Worm (Caenorhabditis elegans): ENCODE results near the gene eef-1B.2.
A peak's percentile ranks its signal among the peaks of the same experiment; 100 is the strongest.

Gene eef-1B.2

DNA sequence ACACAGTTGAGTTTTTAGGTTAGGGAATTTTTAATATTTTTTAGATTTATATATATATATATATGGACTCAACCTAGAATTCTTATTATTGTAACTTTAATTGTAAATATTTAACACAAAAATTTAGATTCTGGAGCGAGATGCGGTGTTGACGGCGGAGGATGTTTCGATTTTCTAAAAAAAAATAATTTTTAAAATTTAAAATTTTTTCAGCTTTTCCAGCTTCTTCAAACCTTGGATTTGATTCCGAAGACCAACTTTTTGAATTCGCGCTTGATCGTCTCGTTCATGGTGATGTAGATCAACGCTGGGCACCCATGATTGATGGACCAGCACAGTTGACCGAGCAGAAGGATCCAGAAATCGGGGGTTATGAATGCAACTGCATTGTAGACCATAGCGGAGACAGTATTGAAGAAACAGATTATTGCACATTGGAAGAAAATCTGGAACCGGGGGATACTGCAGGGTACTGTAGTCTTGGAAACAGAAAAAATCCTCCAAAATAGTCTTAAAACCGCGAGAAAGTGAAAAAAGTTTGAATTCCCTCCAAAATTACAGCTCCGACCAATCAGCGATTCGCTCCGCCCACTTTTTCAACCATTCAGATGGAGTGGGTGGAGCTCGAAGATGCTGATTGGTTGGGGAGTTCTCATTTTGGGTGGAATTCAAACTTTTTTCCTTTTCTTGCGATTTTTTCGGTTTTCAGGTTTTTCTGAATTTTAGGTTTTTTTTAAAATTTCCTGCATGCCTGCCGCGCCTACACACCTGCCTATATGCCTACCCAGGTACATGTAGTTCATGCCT, 12.4 kb downstream of the eef-1B.2 start (continued):
- no peak for TF ChIP-seq unc-86 (tag; optimal IDR thresholded peaks at IDR 0.05)
- no peak for TF ChIP-seq ceh-8 (GFP tag; optimal IDR thresholded peaks at IDR 0.05)
- TF ChIP-seq aha-1 (tag; optimal IDR thresholded peaks at IDR 0.05), result no peak
- no peak for TF ChIP-seq vab-15 (tag; optimal IDR thresholded peaks at IDR 0.05)
- TF ChIP-seq C34B4.2 (tag; optimal IDR thresholded peaks at IDR 0.05), result no peak
- no peak for TF ChIP-seq ceh-88 (GFP tag; IDR thresholded peaks at IDR 0.05)
- no peak for TF ChIP-seq lin-39 (tag; optimal IDR thresholded peaks at IDR 0.05)
- no peak for TF ChIP-seq swsn-7 (tag; optimal IDR thresholded peaks at IDR 0.05)
- no peak for TF ChIP-seq nhr-20 (tag; optimal IDR thresholded peaks at IDR 0.05)
- no peak for TF ChIP-seq nhr-28 (tag; optimal IDR thresholded peaks at IDR 0.05)
- TF ChIP-seq nhr-71 (tag; optimal IDR thresholded peaks at IDR 0.05), result peak; percentile 56
- TF ChIP-seq elt-3 (tag; optimal IDR thresholded peaks at IDR 0.05), result no peak
- peak; percentile 16 for TF ChIP-seq nhr-90 (tag; optimal IDR thresholded peaks at IDR 0.05; ENCODE audit: poor library complexity)
- TF ChIP-seq pqm-1 (tag; optimal IDR thresholded peaks at IDR 0.05), result no peak
- TF ChIP-seq fkh-10 (GFP tag; optimal IDR thresholded peaks at IDR 0.05), result no peak
- TF ChIP-seq hlh-4 (tag; optimal IDR thresholded peaks at IDR 0.05), result no peak
- TF ChIP-seq nhr-237 (tag; optimal IDR thresholded peaks at IDR 0.05), result no peak
- TF ChIP-seq jun-1 (tag; optimal IDR thresholded peaks at IDR 0.05), result no peak
- TF ChIP-seq ceh-63 (GFP tag; optimal IDR thresholded peaks at IDR 0.05), result no peak
- TF ChIP-seq nhr-85 (tag), result peak; percentile 64
- TF ChIP-seq lin-14 (GFP tag; optimal IDR thresholded peaks at IDR 0.05), result no peak
- no peak for TF ChIP-seq F16B12.6 (tag; optimal IDR thresholded peaks at IDR 0.05)
- TF ChIP-seq unc-62 (GFP tag; optimal IDR thresholded peaks at IDR 0.05), result no peak
- no peak for TF ChIP-seq nhr-84 (tag; optimal IDR thresholded peaks at IDR 0.05)
- TF ChIP-seq nhr-11 (tag; optimal IDR thresholded peaks at IDR 0.05), result no peak
- no peak for TF ChIP-seq elt-2 (tag; optimal IDR thresholded peaks at IDR 0.05)
- no peak for TF ChIP-seq tlp-1 (tag; optimal IDR thresholded peaks at IDR 0.05)
- no peak for TF ChIP-seq ces-1 (GFP tag; optimal IDR thresholded peaks at IDR 0.05)
- TF ChIP-seq sox-4 (tag; optimal IDR thresholded peaks at IDR 0.05), result no peak
- TF ChIP-seq egl-13 (tag; optimal IDR thresholded peaks at IDR 0.05), result no peak
- TF ChIP-seq lin-13 (GFP tag; optimal IDR thresholded peaks at IDR 0.05), result no peak
- no peak for TF ChIP-seq hlh-17 (GFP tag; optimal IDR thresholded peaks at IDR 0.05; ENCODE audit: borderline replicate concordance)
- TF ChIP-seq alr-1 (tag; optimal IDR thresholded peaks at IDR 0.05; ENCODE audit: borderline replicate concordance), result no peak
- TF ChIP-seq nhr-19 (GFP tag; conservative IDR thresholded peaks at IDR 0.05), result no peak; the same call in 1 of the 2 replicates
- peak; percentile 9 for TF ChIP-seq rnt-1 (tag; optimal IDR thresholded peaks at IDR 0.05)
- no peak for TF ChIP-seq skn-1 (tag; optimal IDR thresholded peaks at IDR 0.05)
- TF ChIP-seq mef-2 (tag; optimal IDR thresholded peaks at IDR 0.05), result no peak
- no peak for TF ChIP-seq nhr-12 (tag; optimal IDR thresholded peaks at IDR 0.05)
- no peak for TF ChIP-seq snpc-4 (tag; optimal IDR thresholded peaks at IDR 0.05)
- TF ChIP-seq mab-9 (GFP tag; IDR thresholded peaks at IDR 0.05), result no peak
- no peak for TF ChIP-seq fkh-4 (tag; optimal IDR thresholded peaks at IDR 0.05; ENCODE audit: borderline replicate concordance)
- TF ChIP-seq zag-1 (tag; optimal IDR thresholded peaks at IDR 0.05), result no peak

DNA sequence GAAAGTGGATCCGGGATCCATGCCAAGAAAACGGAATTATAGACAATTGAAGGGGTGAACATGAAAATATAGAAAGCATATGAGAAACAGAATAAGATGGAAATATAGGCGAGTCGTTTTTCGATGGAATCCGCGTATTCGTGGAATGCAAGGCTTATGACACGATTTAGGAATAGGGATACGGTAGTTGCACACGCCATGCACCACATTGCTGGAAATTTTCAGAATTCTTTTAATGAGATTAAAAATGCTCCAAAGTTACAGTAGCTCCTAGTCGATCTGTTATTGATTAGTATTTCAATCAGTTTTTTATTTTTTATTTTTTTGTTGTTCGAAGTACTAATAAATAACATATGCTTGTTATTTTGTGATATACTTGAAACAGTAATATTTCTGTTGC, 13.9 kb downstream of the eef-1B.2 start:
- TF ChIP-seq efl-1 (optimal IDR thresholded peaks at IDR 0.05) (no peak), efl-1 (GFP tag; optimal IDR thresholded peaks at IDR 0.05 in 1 of 2) (peak in 1 of 2 experiments; percentile 82), irx-1 (tag; optimal IDR thresholded peaks at IDR 0.05) (no peak)

All from whole organism, L1 larva.